Fruit fly (Drosophila melanogaster): ENCODE results near the gene CG3819.

The CG3819 gene

dm6 chr3L:18901411-18901810 lies 20.5 kb downstream of the CG3819 start, which contains the start of the genes arx and CG6843:
TSS of gene arx (minus strand) at chr3L:18901554.
TSS of gene CG6843 (plus strand) at chr3L:18901594.
- no peak for TF ChIP-seq CG17801 (GFP tag; optimal IDR thresholded peaks at IDR 0.05; ENCODE audit: partially characterized antibody)

DNA sequence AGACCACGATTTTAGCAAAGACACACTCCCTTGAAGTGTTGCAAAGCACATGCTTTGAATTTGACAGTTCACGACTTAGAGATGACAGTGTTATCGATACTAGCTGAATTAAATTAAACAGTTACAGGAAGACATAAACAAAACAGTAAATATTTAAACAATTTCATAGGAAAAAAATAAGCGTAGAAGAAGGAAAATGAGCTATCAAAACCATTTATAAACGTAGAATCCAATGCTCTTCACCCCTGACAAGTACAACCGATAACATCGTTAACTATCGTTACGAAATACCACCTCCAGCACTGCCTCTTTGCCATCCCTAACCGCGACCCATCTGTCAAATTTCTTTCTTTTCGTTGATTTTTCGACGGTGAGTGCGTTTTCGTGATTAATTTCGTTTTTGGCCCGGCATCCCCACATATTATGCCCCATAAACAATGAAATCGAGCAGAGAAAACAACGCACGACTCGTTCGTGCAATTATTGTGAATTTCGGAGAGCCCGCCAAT lies 23.1 kb downstream of the CG3819 start, which contains the start of gene RpL26:
Gene RpL26 (plus strand): TSS at position 106 of the 509 bp plus-strand sequence.
- TF ChIP-seq CG17801 (GFP tag; optimal IDR thresholded peaks at IDR 0.05; ENCODE audit: partially characterized antibody) = peak; percentile 78

DNA sequence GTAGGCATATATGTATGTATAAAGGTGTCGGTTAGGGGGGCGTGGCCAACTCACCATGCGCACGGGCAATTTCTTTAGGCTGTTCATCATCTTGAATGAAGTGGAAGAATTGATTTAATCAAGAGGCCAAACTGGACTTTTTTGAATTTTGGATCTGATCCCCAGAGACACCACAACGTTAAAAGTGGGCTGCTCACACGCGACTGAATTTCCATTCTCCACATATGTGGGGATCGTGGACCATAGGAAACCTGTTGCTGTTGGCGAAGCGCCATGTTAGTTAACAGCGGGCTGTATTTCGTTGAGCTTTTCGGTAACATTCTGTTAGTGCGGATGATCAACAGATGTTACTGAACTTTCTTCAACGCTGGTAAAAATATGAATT lies 23.8 kb downstream of the CG3819 start, which contains the start of gene CG3902:
Gene CG3902 (minus strand): TSS at position 208 of the 385 bp plus-strand sequence.
- TF ChIP-seq CG17801 (GFP tag; optimal IDR thresholded peaks at IDR 0.05; ENCODE audit: partially characterized antibody) = peak; percentile 51

DNA sequence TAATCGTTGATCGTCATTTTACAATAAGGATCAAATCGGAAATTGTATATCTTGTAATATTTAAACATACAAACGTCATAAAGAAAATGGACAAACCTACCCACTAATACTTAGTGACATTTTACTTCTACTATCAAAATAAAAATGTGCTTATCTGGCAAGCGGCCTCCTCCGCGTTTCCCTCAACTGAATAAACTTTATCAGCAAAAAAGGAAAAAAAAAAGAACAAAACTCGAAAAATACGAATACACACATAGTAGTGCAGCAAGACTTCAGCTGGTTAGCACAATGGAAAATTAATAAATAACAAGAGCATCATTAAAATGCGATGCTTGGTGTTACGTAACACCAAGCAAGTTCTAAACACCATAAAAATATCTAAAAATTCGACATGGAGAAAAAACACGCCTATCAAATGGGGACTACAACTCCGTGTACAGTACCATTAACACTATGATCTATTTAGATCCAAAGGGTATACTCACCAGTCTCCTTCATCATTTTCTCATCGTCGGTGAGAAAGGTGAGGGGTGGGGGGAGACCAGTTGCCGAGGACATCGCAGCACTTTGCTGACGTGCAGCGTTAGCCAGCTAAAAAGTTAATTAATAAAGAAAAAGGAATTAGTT lies 24.3 kb downstream of the CG3819 start:
- peak; percentile 3 for TF ChIP-seq CG17801 (GFP tag; optimal IDR thresholded peaks at IDR 0.05; ENCODE audit: partially characterized antibody)

DNA sequence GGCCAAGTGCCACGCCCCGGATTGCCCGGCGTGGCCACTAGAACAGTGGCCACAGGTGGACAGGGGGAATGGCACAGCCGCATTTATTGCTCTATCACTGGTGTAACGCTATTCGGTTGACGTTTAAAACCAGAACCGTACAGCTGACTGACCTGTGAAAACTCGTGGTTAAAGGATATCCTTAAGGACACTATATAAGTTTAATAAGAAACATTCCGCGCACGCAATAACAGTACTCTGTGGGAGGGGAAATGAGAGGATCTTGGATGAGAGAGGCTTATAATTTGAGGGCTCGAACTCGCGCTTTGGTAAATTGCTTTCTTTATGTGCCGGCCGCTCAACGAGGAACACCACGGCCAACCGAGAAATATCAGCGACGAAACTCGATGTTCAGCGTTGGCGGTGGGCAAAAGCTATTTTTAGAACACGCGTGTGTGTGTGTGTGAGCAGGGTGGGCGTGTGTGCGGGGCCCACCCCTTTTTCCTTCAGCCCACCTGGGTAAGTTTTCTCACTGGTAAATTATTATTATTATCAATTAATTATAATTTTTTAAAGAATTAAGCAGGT lies 25.5 kb downstream of the CG3819 start:
- no peak for TF ChIP-seq CG17801 (GFP tag; optimal IDR thresholded peaks at IDR 0.05; ENCODE audit: partially characterized antibody)

- peak; percentile 15 for TF ChIP-seq CG17801 (GFP tag; optimal IDR thresholded peaks at IDR 0.05; ENCODE audit: partially characterized antibody)
Measured at dm6 chr3L:18895079-18895478, 26.8 kb downstream of the CG3819 start.

dm6 chr3L:18891986-18892385 lies 29.9 kb downstream of the CG3819 start, which contains the start of gene NijB:
TSS of gene NijB (plus strand) at chr3L:18892383.
- no peak for TF ChIP-seq CG17801 (GFP tag; optimal IDR thresholded peaks at IDR 0.05; ENCODE audit: partially characterized antibody)

DNA sequence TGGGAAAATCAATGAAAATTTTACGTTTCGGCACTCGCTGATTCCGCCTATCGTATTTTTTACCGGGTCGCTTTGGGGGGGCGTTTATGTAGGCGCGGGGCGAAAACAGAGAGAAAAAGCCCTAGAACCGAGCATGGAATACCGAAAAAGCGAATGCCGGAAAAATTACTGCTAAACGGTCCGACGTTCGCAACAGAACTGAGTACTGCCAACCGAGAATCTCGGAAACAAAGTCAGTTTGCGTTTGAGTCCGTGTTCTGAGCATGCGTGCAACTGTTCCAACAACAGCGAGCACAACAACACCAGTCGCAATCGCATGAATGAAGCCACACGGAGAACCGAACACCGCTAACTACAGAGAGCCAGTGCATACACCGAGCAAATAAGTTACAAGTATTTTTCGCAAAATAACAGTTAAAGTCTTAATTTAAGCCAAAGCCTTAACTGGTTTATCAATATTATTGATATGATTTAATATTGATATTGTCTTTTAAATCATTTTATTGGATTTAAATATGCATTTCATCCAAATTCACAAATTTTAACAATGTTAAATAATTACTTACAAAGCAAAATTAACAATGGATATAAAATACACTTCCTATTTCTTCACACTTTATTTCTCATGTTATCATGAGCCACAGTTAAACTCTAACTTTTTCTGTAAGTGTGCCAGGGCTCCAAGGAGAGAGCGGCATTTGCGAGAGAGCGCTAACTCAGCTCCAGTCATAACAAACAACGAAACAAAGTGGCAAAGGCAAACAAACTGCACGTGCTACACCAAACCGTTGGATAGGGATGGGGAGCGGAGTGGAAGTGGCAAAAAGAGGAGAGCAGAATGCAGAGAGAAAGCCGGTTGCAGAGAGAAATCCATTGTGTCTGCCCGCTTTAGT lies 31.4 kb downstream of the CG3819 start, which contains the start of gene CG3961:
Gene CG3961 (minus strand): TSS at position 201 of the 893 bp plus-strand sequence.
- TF ChIP-seq CG17801 (GFP tag; optimal IDR thresholded peaks at IDR 0.05; ENCODE audit: partially characterized antibody) = peak; percentile 96

dm6 chr3L:18889222-18889866 lies 32.6 kb downstream of the CG3819 start:
- TF ChIP-seq CG17801 (GFP tag; optimal IDR thresholded peaks at IDR 0.05; ENCODE audit: partially characterized antibody) = no peak

DNA sequence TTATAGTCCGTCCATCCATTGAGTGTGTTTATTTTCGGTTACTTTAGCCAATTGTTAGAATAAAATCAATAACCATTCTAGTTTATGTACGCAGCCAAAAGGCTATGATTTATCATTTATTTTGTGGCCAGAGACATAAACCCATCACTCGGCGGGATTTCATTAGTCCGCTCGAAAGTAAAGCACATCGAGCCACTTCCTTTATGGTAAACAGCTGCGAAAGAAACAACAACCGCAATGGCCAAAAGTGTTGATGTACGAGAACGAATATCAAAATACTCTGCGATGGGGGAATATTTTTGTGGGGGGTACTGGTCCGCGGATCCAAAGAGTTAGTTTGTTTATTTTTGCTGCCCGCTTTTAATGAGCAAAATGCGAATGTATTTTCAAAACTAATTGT lies 40.3 kb downstream of the CG3819 start:
- TF ChIP-seq CG17801 (GFP tag; optimal IDR thresholded peaks at IDR 0.05; ENCODE audit: partially characterized antibody) = no peak

- peak; percentile 15 for TF ChIP-seq CG17801 (GFP tag; optimal IDR thresholded peaks at IDR 0.05; ENCODE audit: partially characterized antibody)
Measured at dm6 chr3L:18872440-18872839, 49.5 kb downstream of the CG3819 start, which contains the start of the genes Rad9 and Uggt. TSS of gene Rad9 (minus strand) at chr3L:18872553. TSS of gene Uggt (plus strand) at chr3L:18872747.
